Fruit fly (Drosophila melanogaster): ENCODE measurements around the gene CG4287.
A peak's percentile ranks its signal among the peaks of the same experiment; 100 is the strongest.

The CG4287 gene

DNA sequence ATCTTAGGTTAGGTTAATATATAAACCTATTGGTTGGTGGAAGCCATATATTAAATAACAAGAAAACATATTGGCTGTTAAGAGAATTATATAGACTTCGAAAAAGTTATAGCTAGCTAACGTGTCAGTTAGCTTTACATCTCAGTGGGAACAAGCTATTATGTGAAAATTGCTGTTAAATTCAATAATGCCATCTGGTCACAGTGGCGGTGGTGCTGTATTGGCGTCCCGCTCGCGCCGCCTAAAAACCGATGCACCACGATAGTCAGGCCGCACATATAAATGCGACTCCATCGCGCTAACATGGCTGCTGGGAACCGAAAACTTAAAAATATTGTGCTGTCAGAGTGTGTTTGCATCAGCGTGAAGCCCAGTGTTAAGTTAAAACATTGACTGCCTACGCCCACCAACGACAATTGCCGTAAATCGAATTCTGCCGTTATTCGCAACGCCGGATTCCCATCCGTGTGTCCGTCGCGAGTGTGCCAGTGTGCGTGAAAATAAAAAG, 9.4 kb upstream of the CG4287 start, which contains the start of gene Hel89B (continued):
- TF ChIP-seq CG8290 (GFP tag; optimal IDR thresholded peaks at IDR 0.05) (peak; percentile 29), CG8290 (tag; optimal IDR thresholded peaks at IDR 0.05) (peak in 1 of 2 experiments; percentile 33)

DNA sequence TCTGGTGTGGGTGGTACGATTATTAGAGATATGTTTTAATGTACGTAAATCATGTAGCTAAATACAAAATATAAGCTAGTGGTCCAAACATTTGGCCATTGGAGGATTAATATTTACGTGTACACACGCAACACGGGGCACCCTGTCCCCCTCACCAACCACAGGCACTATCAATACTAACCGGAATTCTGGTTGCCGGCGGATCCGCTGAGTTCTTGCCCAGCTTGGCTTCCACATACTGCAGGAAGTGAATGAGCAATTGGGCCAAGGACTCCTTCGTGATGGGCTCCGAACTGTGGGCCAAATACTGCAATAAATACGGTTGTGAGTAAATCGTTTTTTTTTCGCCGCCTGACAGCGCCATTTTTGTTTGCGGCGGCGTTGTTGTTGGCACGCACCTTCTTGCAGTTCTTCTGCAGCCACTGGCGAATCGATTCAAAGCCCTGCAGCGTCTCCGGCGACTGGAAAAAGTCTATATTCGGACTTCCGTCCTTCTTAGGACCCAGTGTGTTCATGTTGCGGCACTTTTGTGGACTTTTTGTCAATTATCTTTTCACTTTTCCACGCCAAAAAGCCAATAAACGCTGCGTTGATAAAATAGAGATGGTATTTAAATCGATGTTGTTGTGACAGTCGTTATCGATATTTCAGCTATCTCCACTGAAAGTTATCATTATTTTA, 8.8 kb upstream of the CG4287 start, which contains the start of gene mor:
TSS of gene mor (minus strand) at position 616 of the 681 bp plus-strand sequence.
- no peak for TF ChIP-seq dmrt11E (tag; optimal IDR thresholded peaks at IDR 0.05)
- TF ChIP-seq row (GFP tag; IDR thresholded peaks at IDR 0.05): no peak
- TF ChIP-seq wek (GFP tag; optimal IDR thresholded peaks at IDR 0.05): peak; percentile 1
- peak; percentile 53 for TF ChIP-seq CHES-1-like (GFP tag; optimal IDR thresholded peaks at IDR 0.05)
- TF ChIP-seq tll (GFP tag; optimal IDR thresholded peaks at IDR 0.05): peak in 1 of 2 experiments; percentile 39
- TF ChIP-seq dm (GFP tag; optimal IDR thresholded peaks at IDR 0.05): no peak
- TF ChIP-seq Dp (GFP tag; optimal IDR thresholded peaks at IDR 0.05): peak; percentile 2
- TF ChIP-seq D (optimal IDR thresholded peaks at IDR 0.05): peak; percentile 9
- TF ChIP-seq D (GFP tag; optimal IDR thresholded peaks at IDR 0.05): no peak
- peak; percentile 38 for TF ChIP-seq CTCF (GFP tag; optimal IDR thresholded peaks at IDR 0.05)
- TF ChIP-seq Med (GFP tag): peak; percentile 74
- TF ChIP-seq Sox102F (GFP tag; optimal IDR thresholded peaks at IDR 0.05): no peak
- TF ChIP-seq sqz (GFP tag; optimal IDR thresholded peaks at IDR 0.05): peak; percentile 73
- TF ChIP-seq Bdp1 (GFP tag; optimal IDR thresholded peaks at IDR 0.05): peak; percentile 4
- peak; percentile 93 for TF ChIP-seq phol (tag; optimal IDR thresholded peaks at IDR 0.05)
- peak; percentile 35 for TF ChIP-seq YL-1 (GFP tag; optimal IDR thresholded peaks at IDR 0.05)
- no peak for TF ChIP-seq Nf-YA (GFP tag; IDR thresholded peaks at IDR 0.05)
- peak; percentile 67 for TF ChIP-seq cad (GFP tag; optimal IDR thresholded peaks at IDR 0.05)
- TF ChIP-seq CG6254 (GFP tag; optimal IDR thresholded peaks at IDR 0.05): peak; percentile 99
- TF ChIP-seq MESR4 (GFP tag; optimal IDR thresholded peaks at IDR 0.05): peak; percentile 37
- peak; percentile 23 for TF ChIP-seq odd (GFP tag; optimal IDR thresholded peaks at IDR 0.05)
- peak; percentile 94 for TF ChIP-seq Sin3A (optimal IDR thresholded peaks at IDR 0.05)
- peak; percentile 29 for TF ChIP-seq CG17385 (GFP tag; optimal IDR thresholded peaks at IDR 0.05)
- TF ChIP-seq nom (GFP tag; optimal IDR thresholded peaks at IDR 0.05): peak; percentile 26
- peak; percentile 8 for TF ChIP-seq Fer1 (GFP tag; optimal IDR thresholded peaks at IDR 0.05)

DNA sequence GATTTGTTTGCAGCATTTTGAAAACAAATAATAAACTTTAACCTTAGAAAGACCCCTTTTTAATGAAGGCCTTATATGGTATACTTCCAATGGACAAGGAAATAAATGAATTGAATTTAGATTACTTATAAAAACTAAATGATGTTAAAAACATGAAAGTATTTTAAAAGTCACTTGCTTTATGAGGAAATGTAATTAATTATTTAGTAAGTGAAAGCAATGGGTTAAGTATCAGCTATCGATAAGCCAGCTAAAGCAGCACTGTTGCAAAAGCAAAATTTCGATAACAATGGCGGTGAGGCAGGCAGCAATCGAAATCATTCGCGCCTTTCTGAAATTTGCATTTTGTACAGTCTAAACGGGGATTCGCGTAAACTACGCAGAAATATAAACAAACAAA, 1.5 kb upstream of the CG4287 start, which contains the start of the genes CG32856 and Rbf2:
TSS of gene CG32856 (minus strand) at position 183 of the 400 bp plus-strand sequence.
TSS of gene Rbf2 (plus strand) at position 278 of the 400 bp plus-strand sequence.
- TF ChIP-seq Bgb (GFP tag; IDR thresholded peaks at IDR 0.05; ENCODE audit: partially characterized antibody): peak; percentile 84
- peak; percentile 88 for TF ChIP-seq lilli (GFP tag; optimal IDR thresholded peaks at IDR 0.05)
- TF ChIP-seq bab2 (GFP tag; optimal IDR thresholded peaks at IDR 0.05): peak; percentile 78
- peak; percentile 79 for TF ChIP-seq CG8924 (tag; optimal IDR thresholded peaks at IDR 0.05)
- peak; percentile 95 for TF ChIP-seq CG6791 (GFP tag; IDR thresholded peaks at IDR 0.05; ENCODE audit: partially characterized antibody)
- peak; percentile 48; the same call in 1 of the 3 replicates for TF ChIP-seq Doc3 (GFP tag; IDR thresholded peaks at IDR 0.05; ENCODE audit: partially characterized antibody)
- peak; percentile 80 for TF ChIP-seq CG33557 (GFP tag; optimal IDR thresholded peaks at IDR 0.05)
- no peak for TF ChIP-seq fd96Cb (tag; optimal IDR thresholded peaks at IDR 0.05)
- TF ChIP-seq Hsf (GFP tag; optimal IDR thresholded peaks at IDR 0.05): peak; percentile 91
- TF ChIP-seq Rfx (GFP tag; IDR thresholded peaks at IDR 0.05): peak; percentile 75
- peak; percentile 83 for TF ChIP-seq pho (GFP tag; optimal IDR thresholded peaks at IDR 0.05)
- TF ChIP-seq CG30403 (GFP tag; optimal IDR thresholded peaks at IDR 0.05): peak; percentile 92
- TF ChIP-seq Hr3 (GFP tag; optimal IDR thresholded peaks at IDR 0.05): peak; percentile 80
- TF ChIP-seq pros (GFP tag; optimal IDR thresholded peaks at IDR 0.05): no peak
- no peak for TF ChIP-seq yki (optimal IDR thresholded peaks at IDR 0.05)
- TF ChIP-seq Chrac-16 (GFP tag; optimal IDR thresholded peaks at IDR 0.05): peak; percentile 86
- TF ChIP-seq Hr78 (GFP tag; optimal IDR thresholded peaks at IDR 0.05): no peak
- no peak for TF ChIP-seq eve (GFP tag; optimal IDR thresholded peaks at IDR 0.05)
- peak; percentile 84 for TF ChIP-seq CG15601 (tag; optimal IDR thresholded peaks at IDR 0.05)
- peak; percentile 57 for TF ChIP-seq tup (GFP tag; optimal IDR thresholded peaks at IDR 0.05)
- TF ChIP-seq bsh (GFP tag; optimal IDR thresholded peaks at IDR 0.05): peak; percentile 59 to 85
- TF ChIP-seq PHDP (tag; optimal IDR thresholded peaks at IDR 0.05): peak; percentile 92
